Fruit fly (Drosophila melanogaster): ENCODE results near the gene Drak.

DNA sequence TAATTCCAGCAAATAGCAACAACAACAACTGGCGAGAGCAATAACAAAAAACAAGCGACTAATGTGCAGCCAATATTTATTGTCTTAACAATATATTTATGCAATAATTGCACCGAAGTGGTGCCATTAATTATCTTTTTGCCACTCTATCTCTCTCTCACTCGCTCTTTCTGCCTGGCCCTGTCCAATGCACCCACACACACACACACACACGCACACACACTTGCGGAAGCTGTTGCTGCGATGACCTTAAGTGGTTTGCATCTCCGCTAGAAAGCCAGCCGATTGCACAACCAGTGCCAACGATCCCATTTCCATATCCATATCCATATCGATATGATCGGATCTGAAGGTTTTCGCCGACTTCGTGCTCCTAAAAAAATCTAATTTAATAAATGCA is 27.3 kb downstream of the Drak start:
- TF ChIP-seq repo (GFP tag; optimal IDR thresholded peaks at IDR 0.05) (no peak), CG5180 (GFP tag; optimal IDR thresholded peaks at IDR 0.05) (no peak), CG16779 (GFP tag; IDR thresholded peaks at IDR 0.05) (no peak), Trl (optimal IDR thresholded peaks at IDR 0.05) (no peak), Trl (GFP tag; optimal IDR thresholded peaks at IDR 0.05) (no peak), sr (GFP tag; IDR thresholded peaks at IDR 0.05) (no peak), NK7.1 (GFP tag; optimal IDR thresholded peaks at IDR 0.05) (no peak), Ssrp (tag; optimal IDR thresholded peaks at IDR 0.05) (no peak), CG10979 (tag; optimal IDR thresholded peaks at IDR 0.05) (no peak)

All from whole organism, embryonic.